Worm (Caenorhabditis elegans) whole organism, midembryonic: ENCODE results near the gene C49F8.3.

Experiments
- T22C8.4 ChIP-seq: fragments of 200-800 bp; sonication (Bioruptor generic); IDR thresholded peaks from 2 replicates; pipeline ENCODE4 v1.3.6; 2022; ENCODE audit warnings: missing genetic modification characterization, missing compliant biosample characterization
- cog-1 ChIP-seq: sonication (generic microtip); optimal IDR thresholded peaks from 2 replicates; lab custom pipeline; 2016; ENCODE audit warnings: missing genetic modification characterization, missing compliant biosample characterization
- flt-1 ChIP-seq: fragments of 200-800 bp; sonication (Bioruptor generic); IDR thresholded peaks from 2 replicates; pipeline ENCODE4 v1.3.6; 2022; ENCODE audit warnings: missing genetic modification characterization, missing compliant biosample characterization
- klf-2 ChIP-seq: fragments of 200-800 bp; sonication (Bioruptor generic); conservative IDR thresholded peaks from 2 replicates; pipeline ENCODE4 v1.3.6; 2022; ENCODE audit warnings: missing genetic modification reagents, missing genetic modification characterization, missing compliant biosample characterization
- med-1 ChIP-seq: sonication (generic microtip); optimal IDR thresholded peaks from 2 replicates; lab custom pipeline; 2017; ENCODE audit warnings: missing genetic modification characterization, mild to moderate bottlenecking, missing compliant biosample characterization, antibody characterized with exemption, missing genetic modification reagents; ENCODE audit not compliant: insufficient read depth
- ref-1 ChIP-seq: fragments of 200-800 bp; sonication (Bioruptor generic); conservative IDR thresholded peaks from 2 replicates; pipeline ENCODE4 v1.3.6; 2022; ENCODE audit warnings: missing genetic modification reagents, missing genetic modification characterization, missing compliant biosample characterization
- tab-1 ChIP-seq: fragments of 200-800 bp; sonication (Bioruptor generic); IDR thresholded peaks from 2 replicates; pipeline ENCODE4 v1.3.6; 2022; ENCODE audit warnings: missing genetic modification characterization, missing compliant biosample characterization
- ztf-23 ChIP-seq: fragments of 200-800 bp; sonication (Bioruptor generic); IDR thresholded peaks from 2 replicates; pipeline ENCODE4 v1.3.6; 2022; ENCODE audit warnings: missing genetic modification reagents, missing genetic modification characterization, missing compliant biosample characterization
- ztf-29 ChIP-seq: fragments of 200-800 bp; sonication (Bioruptor generic); IDR thresholded peaks from 2 replicates; pipeline ENCODE4 v1.3.6; 2022; ENCODE audit warnings: missing genetic modification reagents, missing genetic modification characterization, missing compliant biosample characterization

Gene C49F8.3

ce11 chrX:13350804-13351747, 36.3 kb downstream of the C49F8.3 start, which contains the start of gene mxl-3:
Gene mxl-3 (minus strand): TSS chrX:13350804.
- TF ChIP-seq T22C8.4 (GFP tag; lab: Robert Waterston, UW) (no peak), cog-1 (tag; lab: Kevin White, UChicago) (no peak)

DNA sequence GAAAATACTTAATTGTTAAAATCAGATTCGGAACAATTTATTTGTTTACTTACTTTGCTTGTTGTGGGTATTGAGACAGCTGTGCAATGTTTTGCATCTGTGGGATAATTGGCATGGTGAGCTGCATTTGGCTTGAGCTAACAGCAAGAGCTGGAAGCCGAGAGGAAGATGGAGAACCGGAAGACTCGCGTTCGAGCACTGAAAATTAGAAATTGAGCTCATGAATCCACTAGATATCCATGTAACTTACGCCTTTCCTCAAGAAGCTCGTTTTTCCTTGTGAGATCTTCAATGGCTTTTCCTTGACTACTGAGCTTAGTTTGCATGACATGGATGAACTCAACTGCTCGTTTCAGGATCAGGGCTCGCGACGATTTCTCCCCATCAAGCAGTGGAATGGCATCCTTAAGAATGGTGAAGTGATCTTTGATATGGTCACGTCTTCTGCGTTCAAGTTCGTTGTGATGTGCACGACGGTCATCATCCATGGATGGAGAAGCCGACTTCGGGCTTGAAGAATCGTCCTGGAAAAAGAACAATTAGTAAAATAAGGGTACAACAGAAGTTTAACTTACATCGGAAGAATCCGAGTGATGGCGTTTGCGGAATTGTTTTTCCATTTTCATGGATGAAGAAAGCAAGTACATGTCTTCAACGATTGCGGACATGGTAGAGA, 37.1 kb downstream of the C49F8.3 start:
- TF ChIP-seq T22C8.4 (GFP tag; lab: Robert Waterston, UW) (no peak), klf-2 (GFP tag; lab: Robert Waterston, UW) (no peak), ref-1 (GFP tag; lab: Robert Waterston, UW) (no peak), cog-1 (tag; lab: Kevin White, UChicago) (no peak), med-1 (no peak), tab-1 (GFP tag; lab: Robert Waterston, UW) (no peak), flt-1 (GFP tag; lab: Robert Waterston, UW) (no peak), ztf-23 (GFP tag; lab: Robert Waterston, UW) (no peak), ztf-29 (GFP tag; lab: Robert Waterston, UW) (no peak)

DNA sequence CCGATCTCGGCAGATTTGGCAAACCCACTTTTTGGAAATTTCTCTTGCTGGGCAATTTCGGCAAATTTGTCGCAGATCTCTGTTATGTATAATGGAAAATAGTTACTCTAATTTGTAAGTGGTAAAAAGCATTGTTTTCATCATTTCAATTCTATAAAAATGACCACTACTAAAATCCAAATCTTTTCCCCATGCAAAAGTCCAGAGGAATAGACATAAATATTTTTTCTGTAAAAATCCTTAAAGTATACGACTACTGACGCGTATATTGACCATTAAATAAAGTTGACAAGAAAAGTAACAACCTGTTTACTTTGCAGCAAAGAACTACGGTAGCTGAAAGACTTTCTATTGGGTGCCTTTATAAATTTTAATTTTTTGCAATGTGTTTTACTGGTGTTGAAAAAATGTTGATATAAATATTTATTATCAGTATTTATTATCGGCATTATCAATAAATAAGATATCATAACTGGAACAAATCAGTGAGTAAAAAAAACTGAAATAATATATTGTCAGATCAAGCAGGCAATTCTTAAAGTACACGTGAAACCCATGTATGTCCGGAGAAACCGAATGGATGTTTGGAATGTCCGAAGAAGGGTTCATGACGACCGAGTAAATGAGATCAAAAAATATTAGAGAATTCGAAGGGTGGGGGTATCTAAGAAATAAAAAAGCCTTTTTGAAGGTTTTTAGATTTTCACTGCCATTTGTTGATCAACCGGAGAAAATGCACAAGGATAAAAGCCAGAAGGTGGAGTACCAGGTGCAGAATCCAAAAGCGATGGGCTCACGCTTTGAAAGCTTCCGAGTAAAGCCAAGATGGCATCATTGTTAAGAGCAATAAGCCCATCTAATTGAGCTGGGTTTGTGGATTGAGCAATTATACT, 37.9 kb downstream of the C49F8.3 start:
- TF ChIP-seq klf-2 (GFP tag; lab: Robert Waterston, UW) (no peak), T22C8.4 (GFP tag; lab: Robert Waterston, UW) (no peak), ref-1 (GFP tag; lab: Robert Waterston, UW) (no peak), flt-1 (GFP tag; lab: Robert Waterston, UW) (no peak), tab-1 (GFP tag; lab: Robert Waterston, UW) (no peak), cog-1 (tag; lab: Kevin White, UChicago) (no peak), med-1 (no peak), ztf-29 (GFP tag; lab: Robert Waterston, UW) (no peak), ztf-23 (GFP tag; lab: Robert Waterston, UW) (no peak)

ce11 chrX:13348417-13348816, 38.9 kb downstream of the C49F8.3 start:
- TF ChIP-seq flt-1 (GFP tag; lab: Robert Waterston, UW), result no peak

ce11 chrX:13347251-13347650, 40.1 kb downstream of the C49F8.3 start:
- TF ChIP-seq cog-1 (tag; lab: Kevin White, UChicago) (no peak), ztf-23 (GFP tag; lab: Robert Waterston, UW) (no peak), klf-2 (GFP tag; lab: Robert Waterston, UW) (no peak), ref-1 (GFP tag; lab: Robert Waterston, UW) (no peak), ztf-29 (GFP tag; lab: Robert Waterston, UW) (no peak), tab-1 (GFP tag; lab: Robert Waterston, UW) (no peak), flt-1 (GFP tag; lab: Robert Waterston, UW) (no peak)

DNA sequence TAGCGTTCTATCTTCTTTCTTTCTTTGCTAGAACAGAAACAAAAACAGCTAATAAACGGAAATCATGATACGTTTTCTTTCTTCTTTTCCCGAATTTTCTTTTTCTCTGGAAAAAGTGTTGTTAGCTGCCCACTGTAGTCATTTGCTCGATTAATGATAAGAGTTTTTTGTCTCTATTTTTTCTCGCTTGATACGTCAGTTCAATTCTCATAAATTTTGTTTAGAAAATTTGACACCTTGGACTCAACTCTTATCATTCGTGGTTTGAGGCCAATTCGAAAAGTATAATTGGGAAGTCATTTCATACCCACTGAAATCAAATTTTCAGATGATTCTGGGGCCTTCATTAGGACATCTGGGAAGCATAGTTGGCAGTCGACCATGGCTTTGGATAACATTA, 45.5 kb downstream of the C49F8.3 start:
- TF ChIP-seq ztf-29 (GFP tag; lab: Robert Waterston, UW) (no peak), cog-1 (tag; lab: Kevin White, UChicago) (no peak)

- TF ChIP-seq flt-1 (GFP tag; lab: Robert Waterston, UW) (no peak), klf-2 (GFP tag; lab: Robert Waterston, UW) (no peak), tab-1 (GFP tag; lab: Robert Waterston, UW) (no peak), ztf-23 (GFP tag; lab: Robert Waterston, UW) (no peak), cog-1 (tag; lab: Kevin White, UChicago) (no peak), T22C8.4 (GFP tag; lab: Robert Waterston, UW) (no peak)
Observed at ce11 chrX:13340970-13341369, 46.4 kb downstream of the C49F8.3 start.

- TF ChIP-seq klf-2 (GFP tag; lab: Robert Waterston, UW) (no peak), ztf-29 (GFP tag; lab: Robert Waterston, UW) (no peak), tab-1 (GFP tag; lab: Robert Waterston, UW) (no peak), ztf-23 (GFP tag; lab: Robert Waterston, UW) (no peak)
Observed at ce11 chrX:13339029-13339626, 48.2 kb downstream of the C49F8.3 start.

DNA sequence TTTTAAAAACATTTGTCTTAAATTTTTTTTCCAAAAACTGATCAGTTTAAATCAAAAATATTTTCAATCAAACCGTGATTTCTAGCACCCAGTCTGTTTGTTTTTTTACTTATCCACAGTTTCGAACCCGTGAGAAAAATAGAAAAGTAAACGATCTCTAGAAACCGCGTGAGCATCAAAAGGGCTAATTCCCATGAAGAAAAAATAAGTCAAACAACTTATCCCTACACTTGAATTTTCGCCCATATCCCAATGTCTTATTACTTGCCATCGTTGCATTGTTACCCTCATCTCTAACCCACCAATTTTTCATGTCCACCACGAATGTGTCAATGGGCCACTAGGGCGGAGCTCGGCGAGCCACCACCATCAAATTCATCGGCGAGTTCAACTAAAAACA, 49.6 kb downstream of the C49F8.3 start, which contains the start of gene ptr-24:
Gene ptr-24 (plus strand): TSS at position 301 of the 400 bp plus-strand sequence.
- TF ChIP-seq klf-2 (GFP tag; lab: Robert Waterston, UW) (no peak), ztf-29 (GFP tag; lab: Robert Waterston, UW) (no peak), tab-1 (GFP tag; lab: Robert Waterston, UW) (no peak), flt-1 (GFP tag; lab: Robert Waterston, UW) (no peak), cog-1 (tag; lab: Kevin White, UChicago) (no peak), ztf-23 (GFP tag; lab: Robert Waterston, UW) (no peak), med-1 (no peak), T22C8.4 (GFP tag; lab: Robert Waterston, UW) (no peak), ref-1 (GFP tag; lab: Robert Waterston, UW) (no peak)
